Worm (Caenorhabditis elegans) whole organism, L1 larva: ENCODE data around the gene C28D4.18.
"Not testable (repeated sequence)": the region's sequence is repeated elsewhere in the genome, so short reads cannot be mapped to it uniquely, and the experiment has no call there.

Source experiments
- C34B4.2 ChIP-seq: sonication (generic microtip); optimal IDR thresholded peaks from 2 replicates; lab custom pipeline; 2017; ENCODE audit warnings: mild to moderate bottlenecking, missing genetic modification characterization, missing compliant biosample characterization
- Y116A8C.19 ChIP-seq: sonication (generic microtip); optimal IDR thresholded peaks from 2 replicates; lab custom pipeline; 2016; ENCODE audit warnings: missing compliant biosample characterization, missing genetic modification characterization, borderline replicate concordance
- alr-1 ChIP-seq: fragments of 200-800 bp; sonication (Bioruptor generic); optimal IDR thresholded peaks from 2 replicates; lab custom pipeline; 2018; ENCODE audit warnings: borderline replicate concordance, mild to moderate bottlenecking, missing genetic modification characterization, missing compliant biosample characterization
- ceh-90 ChIP-seq: sonication (generic microtip); optimal IDR thresholded peaks from 2 replicates; lab custom pipeline; 2016; ENCODE audit warnings: missing genetic modification characterization, missing compliant biosample characterization
- dpl-1 ChIP-seq, 3 experiments: fragments of 150-350 bp in 2 of 3; sonication (generic microtip) in 1 of 3; optimal IDR thresholded peaks; 2 replicates each; lab custom pipeline; 2014 to 2017; ENCODE audit warnings: missing biosample characterization in 3 of 3, missing genetic modification characterization in 3 of 3, missing genetic modification reagents in 3 of 3
- efl-1 ChIP-seq, 4 experiments: fragments of 150-350 bp; optimal IDR thresholded peaks in 3 of 4; peaks in 1 of 4; 1 replicate in 1 of 4; 2 replicates in 3 of 4; lab custom pipeline; 2014; ENCODE audit warnings: missing biosample characterization in 2 of 4, missing genetic modification characterization in 2 of 4, missing genetic modification reagents in 2 of 4
- egl-13 ChIP-seq: sonication (generic microtip); optimal IDR thresholded peaks from 2 replicates; lab custom pipeline; 2016; ENCODE audit warnings: missing genotype, missing genetic modification reagents, missing genetic modification characterization, missing compliant biosample characterization
- elt-2 ChIP-seq: sonication (generic microtip); optimal IDR thresholded peaks from 2 replicates; lab custom pipeline; 2016; ENCODE audit warnings: missing genetic modification characterization, mild to moderate bottlenecking, inconsistent platforms, missing compliant biosample characterization, missing genetic modification reagents
- fkh-10 ChIP-seq: sonication (generic microtip); optimal IDR thresholded peaks from 2 replicates; lab custom pipeline; 2017; ENCODE audit warnings: missing biosample characterization, missing genetic modification reagents, missing genetic modification characterization
- fkh-4 ChIP-seq: sonication (generic microtip); optimal IDR thresholded peaks from 2 replicates; lab custom pipeline; 2016; ENCODE audit warnings: missing compliant biosample characterization, missing genetic modification characterization, borderline replicate concordance
- grh-1 ChIP-seq: fragments of 200-800 bp; sonication (Bioruptor generic); IDR thresholded peaks from 2 replicates; pipeline ENCODE4 v1.3.6; 2022; ENCODE audit warnings: missing genetic modification reagents, missing genetic modification characterization, missing compliant biosample characterization
- jun-1 ChIP-seq: fragments of 150-350 bp; optimal IDR thresholded peaks from 2 replicates; lab custom pipeline; 2014; ENCODE audit warnings: missing biosample characterization, missing genetic modification reagents, missing genetic modification characterization
- lin-13 ChIP-seq: fragments of 150-350 bp; optimal IDR thresholded peaks from 2 replicates; lab custom pipeline; 2014; ENCODE audit warnings: missing biosample characterization, missing genetic modification reagents, missing genetic modification characterization
- lin-14 ChIP-seq: fragments of 200-800 bp; sonication (Bioruptor generic); optimal IDR thresholded peaks from 2 replicates; lab custom pipeline; 2018; ENCODE audit warnings: mild to moderate bottlenecking, missing genetic modification characterization, moderate library complexity, missing compliant biosample characterization
- lin-35 ChIP-seq, 2 experiments: fragments of 150-350 bp; optimal IDR thresholded peaks; 2 replicates each; lab custom pipeline; 2014; ENCODE audit warnings: missing biosample characterization in 2 of 2, missing genetic modification characterization in 2 of 2, missing genetic modification reagents in 2 of 2
- mef-2 ChIP-seq: fragments of 150-350 bp; optimal IDR thresholded peaks from 2 replicates; lab custom pipeline; 2014; ENCODE audit warnings: missing biosample characterization, missing genetic modification characterization
- mep-1 ChIP-seq: fragments of 150-350 bp; optimal IDR thresholded peaks from 2 replicates; lab custom pipeline; 2014; ENCODE audit warnings: missing biosample characterization, missing genetic modification characterization
- nhr-28 ChIP-seq: fragments of 150-350 bp; optimal IDR thresholded peaks from 2 replicates; lab custom pipeline; 2014; ENCODE audit warnings: missing biosample characterization, missing genetic modification characterization
- nhr-71 ChIP-seq: sonication (generic microtip); optimal IDR thresholded peaks from 2 replicates; lab custom pipeline; 2016; ENCODE audit warnings: mild to moderate bottlenecking, missing genetic modification characterization, moderate library complexity, missing compliant biosample characterization
- nhr-76 ChIP-seq: sonication (generic microtip); optimal IDR thresholded peaks from 2 replicates; lab custom pipeline; 2017; ENCODE audit warnings: missing biosample characterization, missing genetic modification characterization
- nhr-84 ChIP-seq: sonication (generic microtip); optimal IDR thresholded peaks from 2 replicates; lab custom pipeline; 2017; ENCODE audit warnings: missing biosample characterization, missing genetic modification characterization
- pax-3 ChIP-seq: fragments of 200-800 bp; sonication (Bioruptor generic); optimal IDR thresholded peaks from 2 replicates; lab custom pipeline; 2018; ENCODE audit warnings: mild to moderate bottlenecking, missing genetic modification characterization, moderate library complexity, missing compliant biosample characterization
- pqm-1 ChIP-seq: sonication (generic microtip); optimal IDR thresholded peaks from 3 replicates; lab custom pipeline; 2017; ENCODE audit warnings: missing biosample characterization, missing genetic modification characterization
- sox-4 ChIP-seq: sonication (generic microtip); optimal IDR thresholded peaks from 2 replicates; lab custom pipeline; 2016; ENCODE audit warnings: missing genetic modification characterization, missing compliant biosample characterization
- sptf-1 ChIP-seq: fragments of 150-350 bp; optimal IDR thresholded peaks from 2 replicates; lab custom pipeline; 2014; ENCODE audit warnings: missing biosample characterization, missing genetic modification characterization
- tbx-2 ChIP-seq: sonication (generic microtip); optimal IDR thresholded peaks from 2 replicates; lab custom pipeline; 2016; ENCODE audit warnings: missing genetic modification characterization, missing compliant biosample characterization
- tlp-1 ChIP-seq: fragments of 150-350 bp; optimal IDR thresholded peaks from 2 replicates; lab custom pipeline; 2014; ENCODE audit warnings: missing biosample characterization, missing genetic modification characterization
- unc-130 ChIP-seq: fragments of 150-350 bp; optimal IDR thresholded peaks from 2 replicates; lab custom pipeline; 2017; ENCODE audit warnings: missing biosample characterization, missing genetic modification characterization, inconsistent platforms
- unc-62 ChIP-seq: fragments of 150-350 bp; optimal IDR thresholded peaks from 2 replicates; lab custom pipeline; 2014; ENCODE audit warnings: missing biosample characterization, missing genetic modification reagents, missing genetic modification characterization
- vab-15 ChIP-seq: sonication (generic microtip); optimal IDR thresholded peaks from 2 replicates; lab custom pipeline; 2017; ENCODE audit warnings: missing genotype, mild to moderate bottlenecking, missing genetic modification characterization, missing compliant biosample characterization
- xbp-1 ChIP-seq: sonication (generic microtip); optimal IDR thresholded peaks from 2 replicates; lab custom pipeline; 2016; ENCODE audit warnings: missing genetic modification characterization, missing compliant biosample characterization
- zag-1 ChIP-seq: fragments of 150-350 bp; optimal IDR thresholded peaks from 2 replicates; lab custom pipeline; 2014; ENCODE audit warnings: missing biosample characterization, missing genetic modification characterization

Gene C28D4.18

DNA sequence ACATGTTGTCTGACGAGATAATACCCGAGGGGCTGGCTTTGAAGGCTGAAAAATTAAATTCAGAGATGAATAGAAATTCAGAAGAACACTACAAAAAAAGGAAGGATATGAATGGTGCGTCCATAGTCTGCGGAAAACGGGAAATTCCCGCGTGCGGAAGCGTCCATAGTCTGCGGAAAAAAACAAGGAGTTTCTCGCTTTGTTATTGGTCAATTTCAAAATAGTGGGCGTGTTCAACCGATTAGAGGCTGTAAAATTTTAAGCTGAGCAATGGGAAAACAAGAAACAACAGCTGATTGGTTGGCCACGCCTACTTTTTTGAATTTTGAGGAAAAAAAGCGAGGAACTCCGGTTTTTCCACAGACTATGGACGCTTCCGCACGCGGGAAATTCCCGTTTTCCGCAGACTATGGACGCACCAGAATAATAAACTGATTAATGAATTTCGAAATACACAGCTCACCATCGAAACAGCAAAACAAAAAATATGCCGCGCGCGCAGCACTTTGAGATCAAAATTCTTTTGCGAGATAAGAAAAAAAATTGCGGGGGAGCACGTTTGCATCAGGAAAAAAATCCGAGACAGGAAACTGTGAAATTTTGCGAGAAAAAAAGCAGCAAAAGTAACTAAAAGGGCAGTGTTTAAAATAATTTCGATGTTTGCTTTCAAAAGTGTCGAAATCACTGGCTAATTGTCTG is 15.9 kb downstream of the C28D4.18 start, which contains the start of gene gln-6:
Gene gln-6, minus strand, starts transcription at position 51 of the 699 bp plus-strand sequence.
- TF ChIP-seq efl-1 (optimal IDR thresholded peaks at IDR 0.05; lab: Kevin White, UChicago), result peak in 1 of 2 experiments; percentile 8
- not testable (repeated sequence) for TF ChIP-seq efl-1 (GFP tag; optimal IDR thresholded peaks at IDR 0.05 in 1 of 2; lab: Kevin White, UChicago)

ce11 chrIV:9742883-9743282 is 17.8 kb downstream of the C28D4.18 start, which contains the start of gene C28D4.7:
Gene C28D4.7 (minus strand): TSS chrIV:9743147.
- no peak for TF ChIP-seq nhr-28
- TF ChIP-seq nhr-71, result no peak
- TF ChIP-seq tlp-1 (tag; lab: Kevin White, UChicago), result no peak
- TF ChIP-seq jun-1 (tag; lab: Kevin White, UChicago), result no peak
- TF ChIP-seq unc-130 (tag; lab: Kevin White, UChicago), result no peak
- TF ChIP-seq pqm-1 (tag; lab: Kevin White, UChicago), result no peak
- TF ChIP-seq mef-2 (tag; lab: Kevin White, UChicago), result no peak
- no peak for TF ChIP-seq lin-35 (GFP tag; optimal IDR thresholded peaks at IDR 0.05; lab: Kevin White, UChicago)
- TF ChIP-seq grh-1 (GFP tag; lab: Robert Waterston, UW), result no peak
- no peak for TF ChIP-seq nhr-76 (tag; lab: Kevin White, UChicago)
- no peak for TF ChIP-seq dpl-1 (GFP tag; optimal IDR thresholded peaks at IDR 0.05; lab: Kevin White, UChicago)
- TF ChIP-seq vab-15 (tag; lab: Kevin White, UChicago), result no peak
- no peak for TF ChIP-seq C34B4.2 (tag; lab: Kevin White, UChicago)
- no peak for TF ChIP-seq ceh-90
- no peak for TF ChIP-seq fkh-4 (tag; lab: Kevin White, UChicago)
- no peak for TF ChIP-seq pax-3 (tag; lab: Kevin White, UChicago)
- no peak for TF ChIP-seq xbp-1 (tag; lab: Kevin White, UChicago)
- TF ChIP-seq zag-1, result no peak
- TF ChIP-seq lin-14 (GFP tag; lab: Kevin White, UChicago), result no peak

DNA sequence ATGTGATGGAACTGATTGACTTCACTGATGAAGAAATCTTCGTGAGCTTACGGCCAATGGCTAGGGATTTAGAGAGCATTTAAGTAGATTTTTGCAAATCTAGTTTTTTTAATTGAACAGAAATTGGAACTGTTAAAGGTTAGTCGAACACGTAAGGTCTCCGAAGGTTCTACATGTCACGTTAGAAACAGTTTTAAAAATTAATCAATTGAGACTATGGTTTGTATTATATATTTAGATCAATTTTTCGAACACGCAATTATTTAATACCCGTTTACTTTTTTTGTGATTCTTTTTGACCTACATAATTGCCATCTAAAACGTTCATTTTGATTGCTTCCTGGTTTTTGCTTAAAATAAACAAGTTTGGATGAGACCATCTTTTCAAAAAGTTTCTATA is 19.8 kb downstream of the C28D4.18 start, which contains the start of gene C28D4.4:
Gene C28D4.4, minus strand, starts transcription at position 101 of the 400 bp plus-strand sequence.
- no peak for TF ChIP-seq alr-1 (tag; lab: Kevin White, UChicago)
- no peak for TF ChIP-seq pqm-1 (tag; lab: Kevin White, UChicago)
- no peak for TF ChIP-seq xbp-1 (tag; lab: Kevin White, UChicago)
- TF ChIP-seq sox-4 (tag; lab: Kevin White, UChicago), result no peak

DNA sequence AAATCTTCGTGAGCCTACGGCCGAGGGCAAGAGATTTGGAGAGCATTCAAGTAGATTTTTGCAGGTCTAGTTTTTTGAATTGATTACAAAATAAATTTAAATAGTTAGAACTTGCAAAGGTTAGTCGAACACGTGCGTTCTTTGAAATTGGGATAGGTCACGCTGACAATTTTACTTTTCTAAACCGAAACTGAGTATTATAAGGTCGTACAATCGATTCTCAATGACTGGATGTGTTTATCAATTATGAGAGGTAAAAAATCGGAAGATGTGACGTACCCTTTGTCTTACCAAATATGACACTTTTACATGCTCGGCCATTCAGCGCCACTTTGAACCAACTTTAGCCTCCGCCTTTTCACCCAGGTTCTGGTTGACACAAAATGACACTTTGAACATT is 21.7 kb downstream of the C28D4.18 start, which contains the start of gene C28D4.5:
Gene C28D4.5, minus strand, starts transcription at position 101 of the 400 bp plus-strand sequence.
- no peak for TF ChIP-seq Y116A8C.19 (tag; lab: Kevin White, UChicago)
- no peak for TF ChIP-seq fkh-10 (GFP tag; lab: Kevin White, UChicago)
- TF ChIP-seq nhr-84 (tag; lab: Kevin White, UChicago), result no peak
- TF ChIP-seq mep-1, result no peak
- no peak for TF ChIP-seq sptf-1 (tag; lab: Kevin White, UChicago)

- TF ChIP-seq egl-13 (tag; lab: Kevin White, UChicago), result no peak
- no peak for TF ChIP-seq unc-62 (GFP tag; lab: Kevin White, UChicago)
- no peak for TF ChIP-seq grh-1 (GFP tag; lab: Robert Waterston, UW)
- no peak for TF ChIP-seq tbx-2 (tag; lab: Kevin White, UChicago)
- TF ChIP-seq elt-2 (tag; lab: Kevin White, UChicago), result no peak
- no peak for TF ChIP-seq xbp-1 (tag; lab: Kevin White, UChicago)
- TF ChIP-seq lin-13 (GFP tag; lab: Kevin White, UChicago), result no peak
- TF ChIP-seq Y116A8C.19 (tag; lab: Kevin White, UChicago), result no peak
These were observed 23.3 kb downstream of the C28D4.18 start, which contains the start of gene C28D4.8 for ce11 chrIV:9748342-9748741. Gene C28D4.8 (minus strand): TSS chrIV:9748442.
